Worm (Caenorhabditis elegans): ENCODE measurements around the gene T03G6.7.
A peak's percentile ranks its signal among the peaks of the same experiment; 100 is the strongest.

The T03G6.7 gene

DNA sequence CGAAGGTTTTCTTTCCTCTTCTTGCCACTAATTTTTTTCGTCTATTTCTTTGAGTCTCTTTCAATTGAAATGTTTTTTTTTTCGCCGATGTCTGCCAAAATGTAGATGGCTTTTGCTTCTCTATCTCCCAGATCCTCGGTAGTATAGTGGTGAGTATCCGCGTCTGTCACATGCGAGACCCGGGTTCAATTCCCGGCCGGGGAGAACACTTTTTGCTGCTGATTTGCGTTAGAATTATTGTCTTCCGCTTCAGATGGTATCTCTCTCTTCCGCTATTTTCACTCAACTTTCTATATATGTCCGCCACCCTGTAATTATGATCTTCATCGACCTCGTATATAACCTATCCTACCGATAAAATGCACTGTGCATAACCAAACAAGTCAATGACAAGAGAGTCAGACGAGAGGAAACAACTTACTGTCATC, 40.4 kb upstream of the T03G6.7 start (continued):
- TF ChIP-seq hrde-1 (tag; optimal IDR thresholded peaks at IDR 0.05; ENCODE audit: borderline replicate concordance) (peak; percentile 70), lin-26 (GFP tag; IDR thresholded peaks at IDR 0.05) (peak; percentile 93), lsy-27 (tag; optimal IDR thresholded peaks at IDR 0.05; ENCODE audit: borderline replicate concordance, insufficient read depth) (no peak), ztf-18 (tag; optimal IDR thresholded peaks at IDR 0.05) (peak; percentile 79), mxl-1 (tag; optimal IDR thresholded peaks at IDR 0.05) (peak; percentile 77), egrh-3 (GFP tag; IDR thresholded peaks at IDR 0.05) (peak; percentile 52; the same call in 1 of the 2 replicates), lag-1 (GFP tag; IDR thresholded peaks at IDR 0.05) (no peak), ceh-40 (GFP tag; IDR thresholded peaks at IDR 0.05) (peak; percentile 85), nhr-179 (tag; optimal IDR thresholded peaks at IDR 0.05) (peak; percentile 59), xnd-1 (tag; optimal IDR thresholded peaks at IDR 0.05) (no peak), F57C9.4 (tag; optimal IDR thresholded peaks at IDR 0.05) (no peak), rcor-1 (GFP tag; IDR thresholded peaks at IDR 0.05) (peak; percentile 61), F10E7.11 (tag; optimal IDR thresholded peaks at IDR 0.05) (no peak), ceh-79 (tag; optimal IDR thresholded peaks at IDR 0.05) (no peak), F55B11.4 (tag; optimal IDR thresholded peaks at IDR 0.05; ENCODE audit: borderline replicate concordance, insufficient read depth) (no peak), T26A5.8 (tag; optimal IDR thresholded peaks at IDR 0.05) (peak; percentile 46), F37B4.10 (GFP tag; IDR thresholded peaks at IDR 0.05) (no peak), hlh-26 (GFP tag; conservative IDR thresholded peaks at IDR 0.05) (no peak), ceh-100 (GFP tag; IDR thresholded peaks at IDR 0.05) (no peak), bed-1 (GFP tag; IDR thresholded peaks at IDR 0.05) (no peak), gei-17 (GFP tag; optimal IDR thresholded peaks at IDR 0.05) (no peak), ccch-3 (GFP tag; optimal IDR thresholded peaks at IDR 0.05) (peak; percentile 29), snpc-4 (GFP tag; optimal IDR thresholded peaks at IDR 0.05) (peak; percentile 44), snpc-4 (tag; optimal IDR thresholded peaks at IDR 0.05) (peak; percentile 56 to 82 (median 69)), pha-4 (tag; optimal IDR thresholded peaks at IDR 0.05) (no peak), egl-18 (GFP tag; IDR thresholded peaks at IDR 0.05) (no peak), athp-1 (tag; optimal IDR thresholded peaks at IDR 0.05) (peak; percentile 50), ceh-27 (GFP tag; optimal IDR thresholded peaks at IDR 0.05) (peak; percentile 64), Y53F4B.3 (GFP tag; IDR thresholded peaks at IDR 0.05) (no peak), let-607 (tag; optimal IDR thresholded peaks at IDR 0.05) (peak in 1 of 2 experiments; percentile 74), ama-1 (optimal IDR thresholded peaks at IDR 0.05) (no peak), ama-1 (GFP tag; optimal IDR thresholded peaks at IDR 0.05) (peak; percentile 80 to 82)

DNA sequence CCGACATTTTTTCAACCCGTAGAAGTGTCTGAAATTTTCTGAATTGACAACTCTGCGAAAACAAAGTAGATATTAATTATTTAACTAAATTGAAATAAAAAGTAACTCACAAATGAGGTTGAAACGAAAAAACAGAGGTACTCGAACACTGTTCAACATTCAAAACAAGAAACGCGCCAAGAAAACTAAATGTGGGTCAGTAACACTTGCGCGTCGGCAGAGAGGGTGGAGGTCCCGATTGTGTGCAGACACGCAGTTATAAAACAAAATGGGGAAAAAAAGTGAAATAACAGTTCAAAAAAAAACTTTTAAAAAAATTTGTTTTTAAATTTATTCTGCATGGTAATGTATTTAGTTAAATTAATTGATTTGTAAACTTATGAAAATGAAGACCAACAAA, 34.4 kb upstream of the T03G6.7 start:
- TF ChIP-seq F39B2.1 (GFP tag; IDR thresholded peaks at IDR 0.05), result no peak
- TF ChIP-seq ztf-6 (GFP tag; IDR thresholded peaks at IDR 0.05), result no peak
- no peak for TF ChIP-seq lag-1 (GFP tag; IDR thresholded peaks at IDR 0.05)
- TF ChIP-seq atf-7 (tag; optimal IDR thresholded peaks at IDR 0.05), result no peak
- TF ChIP-seq repo-1 (tag; optimal IDR thresholded peaks at IDR 0.05), result no peak
- TF ChIP-seq unc-62 (GFP tag; optimal IDR thresholded peaks at IDR 0.05), result no peak
- peak; percentile 60 for TF ChIP-seq lin-40 (tag; optimal IDR thresholded peaks at IDR 0.05)
- no peak for TF ChIP-seq attf-6 (GFP tag; IDR thresholded peaks at IDR 0.05)
- peak; percentile 2 for TF ChIP-seq ceh-27 (GFP tag; optimal IDR thresholded peaks at IDR 0.05)
- no peak for TF ChIP-seq B0336.3 (GFP tag; IDR thresholded peaks at IDR 0.05)
- TF ChIP-seq ztf-18 (tag; optimal IDR thresholded peaks at IDR 0.05), result peak; percentile 87
- no peak for TF ChIP-seq lsl-1 (GFP tag; optimal IDR thresholded peaks at IDR 0.05)
- TF ChIP-seq aptf-3 (GFP tag; IDR thresholded peaks at IDR 0.05), result no peak
- no peak for TF ChIP-seq madf-6 (GFP tag; IDR thresholded peaks at IDR 0.05)
- TF ChIP-seq cebp-2 (GFP tag; IDR thresholded peaks at IDR 0.05), result no peak

Measured in whole organism, young adult.